Fruit fly (Drosophila melanogaster) whole organism, embryonic: Measurements from ENCODE around the gene dysc.

Experiments used
- Ada2b ChIP-seq: fragments of 200-800 bp; sonication (Bioruptor generic); IDR thresholded peaks from 2 replicates; pipeline ENCODE4 v1.3.6; 2022; ENCODE audit warnings: missing biosample characterization, missing genetic modification characterization
- B-H1 ChIP-seq: fragments of 200-800 bp; sonication (Bioruptor generic); IDR thresholded peaks from 3 replicates; pipeline ENCODE4 v1.3.6; 2022; ENCODE audit warnings: missing biosample characterization, missing genetic modification characterization
- CG1024 ChIP-seq: fragments of 200-800 bp; sonication (Bioruptor generic); IDR thresholded peaks from 2 replicates; pipeline ENCODE4 v1.3.6; 2022; ENCODE audit warnings: missing biosample characterization, missing genetic modification characterization
- CG10543 ChIP-seq: fragments of 200-800 bp; sonication (Bioruptor generic); optimal IDR thresholded peaks from 3 replicates; lab custom pipeline; 2017; ENCODE audit warnings: missing biosample characterization, mild to moderate bottlenecking, missing genetic modification characterization, moderate library complexity
- CG10959 ChIP-seq: fragments of 200-800 bp; sonication (Bioruptor generic); IDR thresholded peaks from 2 replicates; pipeline ENCODE4 v1.3.6; 2022; ENCODE audit warnings: missing biosample characterization, missing genetic modification characterization
- CG11398 ChIP-seq: fragments of 200-800 bp; sonication (Bioruptor generic); optimal IDR thresholded peaks from 2 replicates; lab custom pipeline; 2016; ENCODE audit warnings: missing biosample characterization, missing genetic modification characterization
- CG12155 ChIP-seq: fragments of 200-800 bp; sonication (Bioruptor generic); optimal IDR thresholded peaks from 3 replicates; lab custom pipeline; 2016; ENCODE audit warnings: missing biosample characterization, missing genetic modification characterization
- CG12236 ChIP-seq: fragments of 200-800 bp; sonication (Bioruptor generic); optimal IDR thresholded peaks from 2 replicates; lab custom pipeline; 2016; ENCODE audit warnings: missing biosample characterization, missing genetic modification characterization
- CG12299 ChIP-seq: fragments of 200-800 bp; sonication (Bioruptor generic); optimal IDR thresholded peaks from 2 replicates; lab custom pipeline; 2018; ENCODE audit warnings: missing biosample characterization, mild to moderate bottlenecking, missing genetic modification characterization
- CG13775 ChIP-seq: fragments of 200-800 bp; sonication (Bioruptor generic); optimal IDR thresholded peaks from 3 replicates; lab custom pipeline; 2017; ENCODE audit warnings: missing biosample characterization, mild to moderate bottlenecking, missing genetic modification characterization
- CG14667 ChIP-seq: fragments of 200-800 bp; sonication (Bioruptor generic); IDR thresholded peaks from 2 replicates; pipeline ENCODE4 v1.3.6; 2022; ENCODE audit warnings: missing biosample characterization, missing genetic modification characterization
- CG14710 ChIP-seq: fragments of 200-800 bp; sonication (Bioruptor generic); optimal IDR thresholded peaks from 3 replicates; lab custom pipeline; 2019; ENCODE audit warnings: missing biosample characterization, mild to moderate bottlenecking, missing genetic modification characterization, moderate library complexity
- CG18476 ChIP-seq: fragments of 200-800 bp; sonication (Bioruptor generic); optimal IDR thresholded peaks from 2 replicates; lab custom pipeline; 2016; ENCODE audit warnings: missing biosample characterization, mild to moderate bottlenecking, missing genetic modification characterization
- CG18599 ChIP-seq: fragments of 200-800 bp; sonication (Bioruptor generic); optimal IDR thresholded peaks from 3 replicates; lab custom pipeline; 2017; ENCODE audit warnings: missing biosample characterization, missing genetic modification characterization, mild to moderate bottlenecking, moderate library complexity, missing genetic modification reagents
- CG18619 ChIP-seq: fragments of 200-800 bp; sonication (Bioruptor generic); optimal IDR thresholded peaks from 3 replicates; lab custom pipeline; 2017; ENCODE audit warnings: missing biosample characterization, mild to moderate bottlenecking, missing genetic modification characterization
- CG30020 ChIP-seq: fragments of 200-800 bp; optimal IDR thresholded peaks from 2 replicates; lab custom pipeline; 2019; ENCODE audit warnings: missing biosample characterization, mild to moderate bottlenecking, missing genetic modification characterization, moderate library complexity
- CG30403 ChIP-seq: fragments of 200-800 bp; sonication (Bioruptor generic); optimal IDR thresholded peaks from 3 replicates; lab custom pipeline; 2016; ENCODE audit warnings: missing biosample characterization, missing genetic modification characterization
- CG33213 ChIP-seq: fragments of 200-800 bp; sonication (Bioruptor generic); optimal IDR thresholded peaks from 3 replicates; lab custom pipeline; 2016; ENCODE audit warnings: missing biosample characterization, missing genetic modification characterization
- CG5953 ChIP-seq: fragments of 200-800 bp; sonication (Bioruptor generic); IDR thresholded peaks from 2 replicates; pipeline ENCODE4 v1.3.6; 2022; ENCODE audit warnings: missing biosample characterization, missing genetic modification characterization
- CG6654 ChIP-seq: fragments of 200-800 bp; sonication (Bioruptor generic); optimal IDR thresholded peaks from 2 replicates; lab custom pipeline; 2017; ENCODE audit warnings: missing biosample characterization, mild to moderate bottlenecking, missing genetic modification characterization
- CG7745 ChIP-seq: fragments of 200-800 bp; sonication (Bioruptor generic); optimal IDR thresholded peaks from 2 replicates; lab custom pipeline; 2018; ENCODE audit warnings: missing biosample characterization, mild to moderate bottlenecking, missing genetic modification characterization, moderate library complexity
- CG8089 ChIP-seq: fragments of 200-800 bp; sonication (Bioruptor generic); optimal IDR thresholded peaks from 3 replicates; lab custom pipeline; 2016; ENCODE audit warnings: missing biosample characterization, missing genetic modification characterization
- Chrac-16 ChIP-seq: fragments of 200-800 bp; sonication (Bioruptor generic); optimal IDR thresholded peaks from 3 replicates; lab custom pipeline; 2016; ENCODE audit warnings: missing biosample characterization, missing genetic modification characterization
- Fer2 ChIP-seq: fragments of 200-800 bp; sonication (Bioruptor generic); optimal IDR thresholded peaks from 2 replicates; lab custom pipeline; 2018; ENCODE audit warnings: missing biosample characterization, mild to moderate bottlenecking, missing genetic modification characterization, moderate library complexity
- H15 ChIP-seq: fragments of 200-800 bp; sonication (Bioruptor generic); IDR thresholded peaks from 3 replicates; pipeline ENCODE4 v1.3.6; 2022; ENCODE audit warnings: missing biosample characterization, missing genetic modification characterization
- HLH3B ChIP-seq: fragments of 200-800 bp; sonication (Bioruptor generic); IDR thresholded peaks from 2 replicates; pipeline ENCODE4 v1.3.6; 2022; ENCODE audit warnings: missing biosample characterization, missing genetic modification characterization
- Hr78 ChIP-seq, 2 experiments: fragments of 200-800 bp in 1 of 2; fragments of >200 bp in 1 of 2; sonication (Bioruptor generic) in 1 of 2; optimal IDR thresholded peaks; 2 replicates each; lab custom pipeline; 2017 to 2019; ENCODE audit warnings: missing biosample characterization in 2 of 2, missing genetic modification characterization in 2 of 2, mild to moderate bottlenecking in 1 of 2, moderate library complexity in 1 of 2
- Kr ChIP-seq: fragments of 200-800 bp; sonication (Bioruptor generic); optimal IDR thresholded peaks from 2 replicates; lab custom pipeline; 2017; ENCODE audit warnings: missing biosample characterization, mild to moderate bottlenecking, missing genetic modification characterization
- NC2α ChIP-seq: fragments of 200-800 bp; sonication (Bioruptor generic); optimal IDR thresholded peaks from 2 replicates; lab custom pipeline; 2016; ENCODE audit warnings: missing biosample characterization, missing genetic modification characterization
- Trl ChIP-seq, 3 experiments: fragments of >200 bp in 2 of 3; fragments of 200-800 bp in 1 of 3; sonication (Bioruptor generic) in 1 of 3; optimal IDR thresholded peaks; 2 replicates in 1 of 3; 3 replicates in 2 of 3; lab custom pipeline; 2016 to 2017; ENCODE audit warnings: missing biosample characterization in 1 of 3, missing genetic modification characterization in 1 of 3
- YL-1 ChIP-seq: fragments of 200-800 bp; sonication (Bioruptor generic); optimal IDR thresholded peaks from 3 replicates; lab custom pipeline; 2017; ENCODE audit warnings: missing biosample characterization, mild to moderate bottlenecking, missing genetic modification characterization
- ara ChIP-seq: fragments of 200-800 bp; sonication (Bioruptor generic); IDR thresholded peaks from 2 replicates; pipeline ENCODE4 v1.3.6; 2022; ENCODE audit warnings: missing biosample characterization, missing genetic modification characterization
- ash1 ChIP-seq: fragments of 200-800 bp; sonication (Bioruptor generic); optimal IDR thresholded peaks from 2 replicates; lab custom pipeline; 2018; ENCODE audit warnings: missing biosample characterization, mild to moderate bottlenecking, missing genetic modification characterization
- bsh ChIP-seq, 2 experiments: fragments of 200-800 bp; sonication (Bioruptor generic); optimal IDR thresholded peaks; 2 replicates each; lab custom pipeline; 2017 to 2018; ENCODE audit warnings: mild to moderate bottlenecking in 2 of 2, missing biosample characterization in 2 of 2, missing genetic modification characterization in 2 of 2, moderate library complexity in 1 of 2
- chinmo ChIP-seq: fragments of 200-800 bp; sonication (Bioruptor generic); IDR thresholded peaks from 4 replicates; pipeline ENCODE4 v1.3.6; 2022; ENCODE audit warnings: missing biosample characterization, missing genetic modification characterization; ENCODE audit not compliant: partially characterized antibody
- chn ChIP-seq: fragments of 200-800 bp; sonication (Bioruptor generic); optimal IDR thresholded peaks from 2 replicates; lab custom pipeline; 2016; ENCODE audit warnings: missing biosample characterization, missing genetic modification characterization
- dan ChIP-seq: fragments of 200-800 bp; sonication (Bioruptor generic); IDR thresholded peaks from 2 replicates; pipeline ENCODE4 v1.3.6; 2022; ENCODE audit warnings: missing biosample characterization, missing genetic modification characterization
- dmrt11E ChIP-seq: fragments of 200-800 bp; sonication (Bioruptor generic); optimal IDR thresholded peaks from 3 replicates; lab custom pipeline; 2018; ENCODE audit warnings: missing biosample characterization, mild to moderate bottlenecking, missing genetic modification characterization, moderate library complexity
- gce ChIP-seq: fragments of 200-800 bp; sonication (Bioruptor generic); IDR thresholded peaks from 3 replicates; pipeline ENCODE4 v1.3.6; 2022; ENCODE audit warnings: missing biosample characterization, missing genetic modification characterization
- gcm2 ChIP-seq: fragments of 200-800 bp; sonication (Bioruptor generic); optimal IDR thresholded peaks from 2 replicates; lab custom pipeline; 2016; ENCODE audit warnings: missing biosample characterization, missing genetic modification characterization
- ham ChIP-seq: fragments of 200-800 bp; sonication (Bioruptor generic); IDR thresholded peaks from 2 replicates; pipeline ENCODE4 v1.3.6; 2022; ENCODE audit warnings: missing biosample characterization, missing genetic modification characterization
- klu ChIP-seq: fragments of 200-800 bp; sonication (Bioruptor generic); IDR thresholded peaks from 2 replicates; pipeline ENCODE4 v1.3.6; 2022; ENCODE audit warnings: missing biosample characterization, missing genetic modification characterization
- knrl ChIP-seq: fragments of 200-800 bp; sonication (Bioruptor generic); IDR thresholded peaks from 3 replicates; pipeline ENCODE4 v1.3.6; 2022; ENCODE audit warnings: missing biosample characterization, missing genetic modification characterization; ENCODE audit not compliant: partially characterized antibody
- nau ChIP-seq: fragments of 200-800 bp; sonication (Bioruptor generic); optimal IDR thresholded peaks from 3 replicates; lab custom pipeline; 2017; ENCODE audit warnings: missing biosample characterization, mild to moderate bottlenecking, missing genetic modification characterization, missing genetic modification reagents
- row ChIP-seq: fragments of 200-800 bp; sonication (Bioruptor generic); IDR thresholded peaks from 3 replicates; pipeline ENCODE4 v1.3.6; 2022; ENCODE audit warnings: missing biosample characterization, missing genetic modification characterization
- run ChIP-seq: fragments of 200-800 bp; sonication (Bioruptor generic); optimal IDR thresholded peaks from 3 replicates; lab custom pipeline; 2018; ENCODE audit warnings: missing biosample characterization, mild to moderate bottlenecking, missing genetic modification characterization
- sr ChIP-seq: fragments of 200-800 bp; sonication (Bioruptor generic); IDR thresholded peaks from 3 replicates; pipeline ENCODE4 v1.3.6; 2022; ENCODE audit warnings: missing biosample characterization, missing genetic modification characterization
- unpg ChIP-seq: fragments of 200-800 bp; sonication (Bioruptor generic); optimal IDR thresholded peaks from 3 replicates; lab custom pipeline; 2018; ENCODE audit warnings: missing biosample characterization, mild to moderate bottlenecking, missing genetic modification characterization, moderate library complexity

The dysc gene

DNA sequence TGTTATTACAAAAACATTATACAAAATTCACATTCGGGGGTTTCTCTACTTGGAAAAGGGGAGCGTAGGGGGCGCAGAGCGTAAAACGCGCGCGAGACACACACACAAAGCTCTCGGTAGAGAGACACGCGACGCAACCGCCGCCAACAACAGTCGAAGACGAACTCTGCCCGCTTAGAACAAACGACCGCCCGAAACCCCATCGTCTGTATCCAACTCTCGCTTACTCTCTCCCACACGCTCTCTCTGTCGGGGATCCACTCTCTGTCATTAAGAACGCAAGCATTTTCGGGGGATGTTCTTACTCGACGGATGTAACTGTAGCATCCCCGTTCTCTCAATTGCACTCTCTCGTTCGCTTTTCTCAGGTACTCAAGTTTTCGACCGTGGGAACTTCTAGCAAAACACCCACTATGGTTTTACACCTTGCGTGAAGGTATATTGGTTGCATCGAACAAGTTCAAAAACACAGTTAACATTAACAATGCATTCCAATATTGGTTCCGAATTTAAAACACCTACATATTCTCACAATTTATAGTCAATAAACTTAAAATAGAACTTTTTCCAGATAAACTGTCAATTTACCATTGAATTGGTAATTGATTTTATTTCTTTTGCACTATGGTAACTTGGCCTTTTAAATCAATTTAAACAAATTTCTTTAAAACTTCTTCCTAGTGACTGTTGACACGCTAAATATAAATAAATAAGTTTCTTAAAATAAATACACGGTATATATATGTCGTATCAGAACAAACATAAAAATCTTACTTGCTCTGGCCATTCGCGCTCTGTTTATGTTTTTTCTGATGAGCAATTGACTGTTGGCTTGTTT, 17.0 kb upstream of the dysc start (continued):
- peak; percentile 40; the same call in 1 of the 2 replicates for TF ChIP-seq CG5953
- TF ChIP-seq sr (GFP tag; lab: Robert Waterston, UW) = 0 out of 3 replicates have a peak, but pooled peaks have one; percentile 19
- peak; percentile 38; the same call in 1 of the 2 replicates for TF ChIP-seq CG10959
- peak; percentile 78 for TF ChIP-seq H15 (GFP tag; lab: Robert Waterston, UW)
- peak; percentile 79; the same call in 1 of the 4 replicates for TF ChIP-seq chinmo (GFP tag; lab: Robert Waterston, UW)
- TF ChIP-seq gce = no peak
- TF ChIP-seq dan (GFP tag; lab: Robert Waterston, UW) = no peak
- peak; percentile 95 for TF ChIP-seq CG14710 (tag; lab: Kevin White, UChicago)
- TF ChIP-seq CG33213 (GFP tag; lab: Kevin White, UChicago) = peak; percentile 43
- TF ChIP-seq knrl (GFP tag; lab: Robert Waterston, UW) = no peak
- TF ChIP-seq CG7745 = no peak
- TF ChIP-seq ash1 (GFP tag; lab: Kevin White, UChicago) = no peak
- peak; percentile 83 for TF ChIP-seq Fer2 (tag; lab: Kevin White, UChicago)
- peak; percentile 87 for TF ChIP-seq gcm2 (GFP tag; lab: Kevin White, UChicago)
- peak; percentile 90 for TF ChIP-seq Chrac-16
- peak; percentile 94 for TF ChIP-seq CG18619 (GFP tag; lab: Kevin White, UChicago)
- TF ChIP-seq ara (GFP tag; lab: Robert Waterston, UW) = peak; percentile 56; the same call in 1 of the 2 replicates
- peak; percentile 96 for TF ChIP-seq row (GFP tag; lab: Robert Waterston, UW)
- peak in 1 of 2 experiments; percentile 84 for TF ChIP-seq Hr78 (GFP tag; optimal IDR thresholded peaks at IDR 0.05; lab: Kevin White, UChicago)
- peak; percentile 78 for TF ChIP-seq CG6654 (GFP tag; lab: Kevin White, UChicago)
- peak; percentile 76 for TF ChIP-seq CG12299
- TF ChIP-seq YL-1 = peak; percentile 70
- TF ChIP-seq dmrt11E (tag; lab: Kevin White, UChicago) = peak; percentile 94
- TF ChIP-seq unpg (GFP tag; lab: Kevin White, UChicago) = peak; percentile 86
- peak; percentile 83 for TF ChIP-seq chn
- peak; percentile 81 for TF ChIP-seq CG8089 (GFP tag; lab: Kevin White, UChicago)
- peak; percentile 75 for TF ChIP-seq NC2α (GFP tag; lab: Kevin White, UChicago)
- TF ChIP-seq CG12236 = peak; percentile 89
- peak; percentile 98 to 99 for TF ChIP-seq Trl (optimal IDR thresholded peaks at IDR 0.05; lab: Kevin White, UChicago)
- peak; percentile 65 for TF ChIP-seq Trl (GFP tag; optimal IDR thresholded peaks at IDR 0.05; lab: Kevin White, UChicago)
- peak; percentile 72 for TF ChIP-seq CG14667
- peak; percentile 93 for TF ChIP-seq CG18599 (GFP tag; lab: Kevin White, UChicago)
- peak; percentile 51 for TF ChIP-seq CG1024 (GFP tag; lab: Robert Waterston, UW)
- peak; percentile 89 for TF ChIP-seq CG10543 (GFP tag; lab: Kevin White, UChicago)
- TF ChIP-seq CG12155 (GFP tag; lab: Kevin White, UChicago) = peak; percentile 89
- peak; percentile 61 for TF ChIP-seq B-H1
- TF ChIP-seq CG18476 = peak; percentile 90
- TF ChIP-seq CG30403 (GFP tag; lab: Kevin White, UChicago) = peak; percentile 95
- peak; percentile 91 for TF ChIP-seq nau (GFP tag; lab: Kevin White, UChicago)
- TF ChIP-seq CG11398 (GFP tag; lab: Kevin White, UChicago) = peak; percentile 80
- TF ChIP-seq ham (GFP tag; lab: Robert Waterston, UW) = no peak
- peak; percentile 46 to 90 for TF ChIP-seq bsh (GFP tag; optimal IDR thresholded peaks at IDR 0.05; lab: Kevin White, UChicago)
- TF ChIP-seq Ada2b (GFP tag; lab: Robert Waterston, UW) = peak; percentile 78
- TF ChIP-seq CG30020 = peak; percentile 80
- peak; percentile 52 for TF ChIP-seq Kr (GFP tag; lab: Kevin White, UChicago)
- TF ChIP-seq run (tag; lab: Kevin White, UChicago) = peak; percentile 85
- peak; percentile 87; the same call in 1 of the 2 replicates for TF ChIP-seq klu (GFP tag; lab: Robert Waterston, UW)
- TF ChIP-seq HLH3B (GFP tag; lab: Robert Waterston, UW) = peak; percentile 82
- TF ChIP-seq CG13775 (GFP tag; lab: Kevin White, UChicago) = peak; percentile 92
